Fruit fly (Drosophila melanogaster) Kc167 (cell line): ENCODE results near the gene Or83a.

Experiments
- Myc ChIP-seq: fragments of >200 bp; optimal IDR thresholded peaks from 2 replicates; lab custom pipeline; 2017; ENCODE audit warnings: missing external identifiers
- Sin3A ChIP-seq: fragments of >200 bp; optimal IDR thresholded peaks from 2 replicates; lab custom pipeline; 2018; ENCODE audit warnings: missing external identifiers
- ttk ChIP-seq: sonication (Bioruptor generic); optimal IDR thresholded peaks from 2 replicates; lab custom pipeline; 2017; ENCODE audit warnings: missing external identifiers

dm6 chr3R:5389435-5389834 is 9.6 kb downstream of the Or83a start:
- TF ChIP-seq Sin3A (lab: Kevin White, UChicago) (no peak), Myc (lab: Kevin White, UChicago) (no peak), ttk (no peak)
